In genomic region chrX:13590688-13591087, ce11 we compare ENCODE assay signal across 5 worm cellular contexts.
TF ChIP-seq lines count a peak whose summit lies in the region.

No protein-coding gene starts in this region.

TF ChIP-seq in whole organism, L1 larva, 84 proteins besides CTCF, POLR2A, EP300 and RAD21:
- 0 out of 2 replicates have a peak, but pooled peaks have one; percentile 17 for TF ChIP-seq grh-1 (GFP tag; IDR thresholded peaks at IDR 0.05; lab: Robert Waterston, UW)
- TF ChIP-seq efl-1 (optimal IDR thresholded peaks at IDR 0.05; lab: Kevin White, UChicago) = no peak
- no peak for TF ChIP-seq efl-1 (GFP tag; optimal IDR thresholded peaks at IDR 0.05 in 1 of 2; lab: Kevin White, UChicago)
TF ChIP-seq in whole organism, L1 larva: peak in this region for 1.

TF ChIP-seq in whole organism, L4 larva, 104 proteins besides CTCF, POLR2A, EP300 and RAD21:
- TF ChIP-seq nhr-6 (tag; optimal IDR thresholded peaks at IDR 0.05; lab: Kevin White, UChicago) (no peak), dve-1 (tag; optimal IDR thresholded peaks at IDR 0.05; lab: Kevin White, UChicago; ENCODE audit: insufficient read depth) (no peak), dmd-8 (GFP tag; IDR thresholded peaks at IDR 0.05; lab: Robert Waterston, UW) (0 out of 2 replicates have a peak, but pooled peaks have one; percentile 52), egl-43 (GFP tag; IDR thresholded peaks at IDR 0.05; lab: Robert Waterston, UW) (0 out of 2 replicates have a peak, but pooled peaks have one; percentile 37), nhr-25 (tag; optimal IDR thresholded peaks at IDR 0.05; lab: Kevin White, UChicago; ENCODE audit: borderline replicate concordance, insufficient read depth) (no peak), snpc-1.2 (GFP tag; IDR thresholded peaks at IDR 0.05; lab: Robert Waterston, UW) (0 out of 2 replicates have a peak, but pooled peaks have one; percentile 56), ctbp-1 (GFP tag; IDR thresholded peaks at IDR 0.05; lab: Robert Waterston, UW) (no peak), set-16 (GFP tag; IDR thresholded peaks at IDR 0.05; lab: Robert Waterston, UW) (peak; percentile 90)

TF ChIP-seq in whole organism, early embryonic, 17 proteins besides CTCF, POLR2A, EP300 and RAD21:
- TF ChIP-seq aly-1 (tag; optimal IDR thresholded peaks at IDR 0.05; lab: Kevin White, UChicago) (peak; percentile 5), tra-4 (tag; optimal IDR thresholded peaks at IDR 0.05; lab: Kevin White, UChicago) (no peak)

TF ChIP-seq in whole organism, late embryonic, 69 proteins besides CTCF, POLR2A, EP300 and RAD21:
- peak; percentile 36 for TF ChIP-seq pag-3 (tag; optimal IDR thresholded peaks at IDR 0.05; lab: Kevin White, UChicago; ENCODE audit: borderline replicate concordance)
- no peak for TF ChIP-seq pha-4 (tag; optimal IDR thresholded peaks at IDR 0.05; lab: Kevin White, UChicago)
- TF ChIP-seq C38D4.7 (GFP tag; optimal IDR thresholded peaks at IDR 0.05; lab: Kevin White, UChicago) = no peak
- TF ChIP-seq sox-4 (tag; optimal IDR thresholded peaks at IDR 0.05; lab: Kevin White, UChicago) = no peak
- TF ChIP-seq C08G9.2 (tag; optimal IDR thresholded peaks at IDR 0.05; lab: Kevin White, UChicago) = peak; percentile 41

TF ChIP-seq in whole organism, young adult, 124 proteins besides CTCF, POLR2A, EP300 and RAD21:
- no peak for TF ChIP-seq ceh-40 (GFP tag; IDR thresholded peaks at IDR 0.05; lab: Robert Waterston, UW)
- TF ChIP-seq egrh-3 (GFP tag; IDR thresholded peaks at IDR 0.05; lab: Robert Waterston, UW) = peak; percentile 51; the same call in 1 of the 2 replicates
- peak; percentile 90 for TF ChIP-seq zfh-2 (GFP tag; conservative IDR thresholded peaks at IDR 0.05; lab: Robert Waterston, UW)
- TF ChIP-seq ceh-79 (tag; optimal IDR thresholded peaks at IDR 0.05; lab: Kevin White, UChicago) = no peak
- no peak for TF ChIP-seq hsf-1 (GFP tag; IDR thresholded peaks at IDR 0.05; lab: Robert Waterston, UW)
- TF ChIP-seq snpc-3.4 (tag; optimal IDR thresholded peaks at IDR 0.05; lab: Kevin White, UChicago) = no peak
- TF ChIP-seq madf-10 (tag; optimal IDR thresholded peaks at IDR 0.05; lab: Kevin White, UChicago) = no peak
- TF ChIP-seq T26A5.8 (tag; optimal IDR thresholded peaks at IDR 0.05; lab: Kevin White, UChicago) = no peak
- no peak for TF ChIP-seq hmg-1.2 (GFP tag; IDR thresholded peaks at IDR 0.05; lab: Robert Waterston, UW)
